Fruit fly (Drosophila melanogaster) whole organism, embryonic: ENCODE measurements around the gene Mcad.

Source experiments
- CG10147 ChIP-seq: fragments of 200-800 bp; sonication (Bioruptor generic); optimal IDR thresholded peaks from 2 replicates; lab custom pipeline; 2019; ENCODE audit warnings: missing biosample characterization, mild to moderate bottlenecking, missing genetic modification characterization, moderate library complexity
- Dip2 ChIP-seq: fragments of 200-800 bp; sonication (Bioruptor generic); IDR thresholded peaks from 2 replicates; pipeline ENCODE4 v1.3.6; 2022; ENCODE audit warnings: missing biosample characterization, missing genetic modification characterization
- bigmax ChIP-seq: fragments of 200-800 bp; sonication (Bioruptor generic); optimal IDR thresholded peaks from 2 replicates; lab custom pipeline; 2018; ENCODE audit warnings: missing biosample characterization, mild to moderate bottlenecking, missing genetic modification characterization

DNA sequence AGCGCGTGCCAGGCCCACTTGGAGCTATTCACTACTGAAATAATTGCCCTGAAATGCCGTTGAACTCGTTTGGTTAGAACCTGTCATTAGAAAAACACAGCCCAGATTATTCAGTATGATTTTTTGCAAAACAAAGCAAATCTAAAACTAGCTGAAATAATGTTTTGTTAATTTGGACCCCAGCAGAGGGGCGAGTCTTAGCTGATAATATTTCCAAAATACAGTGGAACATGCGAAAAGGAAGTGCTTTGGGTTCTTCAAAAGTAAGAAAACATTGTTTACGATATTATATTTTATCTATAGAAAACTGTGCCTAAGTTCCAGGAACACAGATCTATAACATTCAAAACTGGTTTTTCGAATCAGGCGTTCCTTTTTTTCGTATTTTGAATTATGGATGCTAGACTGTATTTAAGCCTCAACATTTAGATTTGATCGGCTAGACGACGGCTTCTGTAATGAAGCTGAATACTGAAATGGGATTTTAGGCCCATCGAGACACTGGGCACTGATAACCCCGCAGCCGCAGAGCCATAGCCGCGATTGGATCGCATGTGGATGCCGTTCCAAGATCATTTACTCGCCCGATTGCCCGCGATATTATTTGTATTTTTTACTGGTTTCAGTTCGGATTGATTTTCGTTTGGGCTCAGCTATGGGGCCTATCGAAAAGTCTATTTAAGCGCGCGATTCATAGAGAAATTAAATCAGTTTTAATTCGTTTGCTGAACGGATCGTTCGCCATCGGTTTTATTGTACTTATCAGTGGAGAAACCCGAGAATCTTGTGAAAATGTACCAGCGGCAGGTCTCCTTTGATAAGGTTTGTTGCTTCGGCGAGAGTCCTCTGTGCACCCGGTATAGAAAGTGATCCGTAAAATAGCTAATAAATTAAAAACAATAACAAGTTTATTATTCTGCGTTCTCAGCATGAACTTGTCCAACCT lies 41.0 kb downstream of the Mcad start, which contains the start of gene Hn:
- TF ChIP-seq CG10147 (GFP tag; lab: Kevin White, UChicago) (no peak), Dip2 (GFP tag; lab: Robert Waterston, UW) (no peak), bigmax (GFP tag; lab: Kevin White, UChicago) (no peak)
